Worm (Caenorhabditis elegans) whole organism, L2 larva: ENCODE data around the gene F36H1.12.
A peak's percentile ranks its signal among the peaks of the same experiment; 100 is the strongest.

Experiments used
- C34F6.9 ChIP-seq: fragments of 150-350 bp; optimal IDR thresholded peaks from 2 replicates; lab custom pipeline; 2014; ENCODE audit warnings: missing biosample characterization, missing genetic modification characterization
- ZK546.5 ChIP-seq: sonication (generic microtip); optimal IDR thresholded peaks from 2 replicates; lab custom pipeline; 2017; ENCODE audit warnings: missing biosample characterization, missing genetic modification characterization
- ama-1 ChIP-seq: fragments of 150-350 bp; optimal IDR thresholded peaks from 2 replicates; lab custom pipeline; 2018; ENCODE audit warnings: inconsistent platforms
- ceh-82 ChIP-seq: fragments of 150-350 bp; optimal IDR thresholded peaks from 2 replicates; lab custom pipeline; 2014; ENCODE audit warnings: missing biosample characterization, missing genetic modification characterization
- fos-1 ChIP-seq: fragments of 150-350 bp; optimal IDR thresholded peaks from 2 replicates; lab custom pipeline; 2014; ENCODE audit warnings: missing biosample characterization, missing genetic modification characterization
- lin-13 ChIP-seq: fragments of 150-350 bp; optimal IDR thresholded peaks from 2 replicates; lab custom pipeline; 2014; ENCODE audit warnings: missing biosample characterization, missing genetic modification reagents, missing genetic modification characterization
- lsy-2 ChIP-seq, 2 experiments: fragments of 150-350 bp in 1 of 2; sonication (generic microtip) in 1 of 2; optimal IDR thresholded peaks; 2 replicates each; lab custom pipeline; 2014 to 2017; ENCODE audit warnings: missing biosample characterization in 2 of 2, missing genetic modification characterization in 2 of 2
- nhr-11 ChIP-seq: fragments of 150-350 bp; optimal IDR thresholded peaks from 2 replicates; lab custom pipeline; 2014; ENCODE audit warnings: missing biosample characterization, missing genetic modification characterization
- nhr-21 ChIP-seq: fragments of 150-350 bp; optimal IDR thresholded peaks from 2 replicates; lab custom pipeline; 2014; ENCODE audit warnings: missing biosample characterization, missing genetic modification characterization
- nhr-23 ChIP-seq: fragments of 150-350 bp; optimal IDR thresholded peaks from 2 replicates; lab custom pipeline; 2014; ENCODE audit warnings: missing biosample characterization, missing genetic modification reagents, missing genetic modification characterization
- unc-55 ChIP-seq: fragments of 150-350 bp; sonication (generic microtip); optimal IDR thresholded peaks from 3 replicates; lab custom pipeline; 2014; ENCODE audit warnings: missing biosample characterization, missing genetic modification reagents, missing genetic modification characterization

The F36H1.12 gene

ce11 chrIV:11006868-11007267 is 46.6 kb downstream of the F36H1.12 start:
- peak; percentile 64 for TF ChIP-seq fos-1 (tag; lab: Kevin White, UChicago)
- TF ChIP-seq C34F6.9 (tag; lab: Kevin White, UChicago), result no peak
- TF ChIP-seq, all 48 proteins: peak for 1

- TF ChIP-seq lsy-2 (tag; optimal IDR thresholded peaks at IDR 0.05; lab: Kevin White, UChicago), result peak in 1 of 2 experiments; percentile 6
- no peak for TF ChIP-seq nhr-23 (tag; lab: Kevin White, UChicago)
- no peak for TF ChIP-seq C34F6.9 (tag; lab: Kevin White, UChicago)
- no peak for TF ChIP-seq nhr-11 (tag; lab: Kevin White, UChicago)
- no peak for TF ChIP-seq nhr-21 (tag; lab: Kevin White, UChicago)
Observed at ce11 chrIV:11006383-11006782, 47.1 kb downstream of the F36H1.12 start.

- TF ChIP-seq ceh-82 (tag; lab: Kevin White, UChicago), result no peak
- no peak for TF ChIP-seq ama-1
- no peak for TF ChIP-seq lin-13 (GFP tag; lab: Kevin White, UChicago)
- no peak for TF ChIP-seq ZK546.5 (tag; lab: Kevin White, UChicago)
- peak; percentile 12 for TF ChIP-seq unc-55 (GFP tag; lab: Kevin White, UChicago)
- TF ChIP-seq, all 48 proteins: peak for 1
Observed at ce11 chrIV:11004273-11004672, 49.2 kb downstream of the F36H1.12 start, which contains the start of gene F13H10.1. Gene F13H10.1, plus strand, starts transcription at chrIV:11004573.
